Worm (Caenorhabditis elegans): ENCODE results near the gene T09F5.2.
"Not testable (repeated sequence)": the region's sequence is repeated elsewhere in the genome, so short reads cannot be mapped to it uniquely, and the experiment has no call there.

The T09F5.2 gene

DNA sequence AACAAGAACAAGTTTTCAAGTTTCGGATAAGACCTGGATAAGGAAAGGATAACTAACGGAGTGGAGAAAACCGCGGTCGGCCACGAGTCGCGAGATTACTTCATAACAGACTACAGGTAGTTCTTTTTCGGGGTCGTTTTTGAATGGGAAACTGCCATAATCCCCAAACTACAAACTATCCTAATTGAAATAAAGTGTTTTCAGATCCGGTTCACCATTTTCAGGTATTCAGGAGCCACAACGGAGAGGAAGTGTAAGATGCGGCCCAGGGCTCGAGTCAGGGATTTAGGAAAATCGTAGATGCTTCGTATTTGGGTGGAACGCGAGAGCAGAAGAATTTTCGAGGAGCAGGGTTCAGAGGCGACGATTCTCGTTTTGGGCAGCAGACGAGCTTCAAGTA, 34.8 kb upstream of the T09F5.2 start, which contains the start of gene T01G5.8:
T01G5.8 (plus strand) TSS at position 301 of the 400 bp plus-strand sequence.
- not testable (repeated sequence) for TF ChIP-seq dve-1, pat-9, ceh-14 (tag; optimal IDR thresholded peaks at IDR 0.05)

DNA sequence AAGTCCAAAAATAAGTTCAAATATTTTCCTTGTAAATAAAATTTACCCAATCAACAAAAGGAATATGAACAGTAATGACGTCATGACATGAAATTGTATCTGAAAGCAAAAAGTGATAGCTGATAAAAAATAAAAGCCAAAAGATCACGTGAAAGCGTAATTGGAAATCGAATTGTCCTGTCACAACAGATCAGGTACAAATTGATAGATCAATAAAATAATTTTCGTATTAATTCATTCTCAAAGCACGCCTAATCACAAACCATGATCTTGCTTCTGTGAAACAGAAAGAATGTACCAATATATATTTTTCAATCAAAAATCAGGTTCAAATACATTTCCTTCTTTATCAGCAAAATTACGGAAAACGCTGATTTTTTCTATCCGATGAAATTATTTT, 31.2 kb upstream of the T09F5.2 start, which contains the start of gene flor-1:
flor-1 (minus strand) TSS at position 101 of the 400 bp plus-strand sequence.
- no peak for TF ChIP-seq ceh-14 (tag; optimal IDR thresholded peaks at IDR 0.05)
- TF ChIP-seq pha-2 (tag; optimal IDR thresholded peaks at IDR 0.05) = no peak
- TF ChIP-seq Y22D7AL.16 (tag; optimal IDR thresholded peaks at IDR 0.05) = no peak
- TF ChIP-seq C38D4.7 (GFP tag; optimal IDR thresholded peaks at IDR 0.05) = no peak
- TF ChIP-seq elt-4 (tag; optimal IDR thresholded peaks at IDR 0.05) = no peak
- TF ChIP-seq C08G9.2 (tag; optimal IDR thresholded peaks at IDR 0.05) = no peak
- TF ChIP-seq pha-4 (tag; optimal IDR thresholded peaks at IDR 0.05) = no peak
- no peak for TF ChIP-seq ceh-45 (GFP tag; IDR thresholded peaks at IDR 0.05)
- no peak for TF ChIP-seq gmeb-2 (tag; optimal IDR thresholded peaks at IDR 0.05)
- TF ChIP-seq ceh-2 (tag; optimal IDR thresholded peaks at IDR 0.05) = no peak
- TF ChIP-seq elt-2 (tag; optimal IDR thresholded peaks at IDR 0.05) = no peak
- no peak for TF ChIP-seq F13H6.1 (tag; optimal IDR thresholded peaks at IDR 0.05)
- TF ChIP-seq nhr-11 (tag; optimal IDR thresholded peaks at IDR 0.05) = no peak

DNA sequence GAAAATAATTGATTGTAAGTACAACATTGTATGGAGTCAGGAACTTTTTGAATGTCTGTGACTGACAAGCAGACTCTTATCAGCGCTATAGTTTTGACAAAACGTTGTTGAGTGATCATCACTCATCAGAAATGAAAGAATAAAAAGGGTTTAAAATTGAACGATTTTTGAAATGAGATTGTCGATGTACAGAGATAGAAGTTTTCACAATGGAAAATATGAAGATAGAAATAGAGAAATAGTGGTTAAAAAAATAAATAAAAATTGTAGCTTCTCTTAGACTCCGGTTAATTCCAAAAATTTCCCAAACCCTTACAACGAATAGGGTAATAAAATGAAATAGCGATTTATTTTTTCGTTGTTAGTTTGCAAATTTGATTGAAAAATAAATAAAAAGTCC, 25.6 kb upstream of the T09F5.2 start, which contains the start of gene ugt-30:
ugt-30 (minus strand) TSS at position 101 of the 400 bp plus-strand sequence.
- TF ChIP-seq hlh-6, che-1, ceh-14 (tag; optimal IDR thresholded peaks at IDR 0.05): not testable (repeated sequence)

DNA sequence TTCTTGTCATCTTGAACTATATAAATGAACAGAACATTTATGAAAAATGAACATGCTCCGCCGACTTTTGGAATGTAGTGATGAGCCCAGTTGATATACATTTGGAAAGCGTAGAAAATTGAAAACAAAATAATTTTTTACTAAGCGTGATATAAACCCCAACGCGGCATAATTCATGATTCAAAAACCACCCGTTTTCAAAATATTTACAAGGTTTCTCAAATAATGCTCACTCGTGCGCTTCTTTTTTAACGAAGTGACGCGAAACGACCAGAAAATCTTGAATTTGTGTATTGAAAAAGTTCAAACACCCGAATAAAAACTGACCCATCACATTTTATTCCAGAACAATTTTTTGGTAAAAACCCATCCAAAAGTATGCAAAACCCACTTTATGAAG, 23.3 kb upstream of the T09F5.2 start, which contains the start of gene srj-27:
srj-27 (minus strand) TSS at position 101 of the 400 bp plus-strand sequence.
- TF ChIP-seq lim-6 (tag; optimal IDR thresholded peaks at IDR 0.05) = no peak
- no peak for TF ChIP-seq nhr-232 (tag; optimal IDR thresholded peaks at IDR 0.05)
- TF ChIP-seq K09A11.1 (tag; optimal IDR thresholded peaks at IDR 0.05; ENCODE audit: insufficient read depth) = no peak
- TF ChIP-seq sdc-2 (tag; optimal IDR thresholded peaks at IDR 0.05) = no peak
- no peak for TF ChIP-seq ceh-9 (tag; optimal IDR thresholded peaks at IDR 0.05)
- no peak for TF ChIP-seq ceh-48 (tag; optimal IDR thresholded peaks at IDR 0.05)
- TF ChIP-seq nfya-1 (tag; optimal IDR thresholded peaks at IDR 0.05) = no peak

DNA sequence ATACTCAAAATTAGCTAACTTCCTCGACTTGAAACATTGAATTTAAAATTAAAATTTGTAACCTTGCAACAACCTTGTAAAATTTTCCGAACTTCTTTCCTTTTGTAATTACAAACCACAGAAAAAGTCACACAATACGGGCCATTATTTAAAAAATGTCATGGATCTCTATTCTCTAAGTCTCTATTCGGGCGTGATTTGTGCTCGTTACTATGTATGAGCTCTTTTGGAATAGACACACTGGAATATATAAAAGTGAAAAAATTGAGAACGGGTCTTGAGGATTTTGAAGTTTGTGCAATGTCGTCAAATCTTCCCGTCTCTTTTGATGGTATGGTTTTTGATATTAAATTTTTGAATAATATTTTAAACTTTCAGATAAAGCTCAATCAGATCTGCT, 22.8 kb upstream of the T09F5.2 start, which contains the start of gene srr-7:
srr-7 (plus strand) TSS at position 301 of the 400 bp plus-strand sequence.
- no peak for TF ChIP-seq eyg-1 (tag; optimal IDR thresholded peaks at IDR 0.05)
- no peak for TF ChIP-seq hlh-15 (tag; optimal IDR thresholded peaks at IDR 0.05)
- TF ChIP-seq pha-4 (tag; optimal IDR thresholded peaks at IDR 0.05) = no peak
- TF ChIP-seq dve-1 (tag; optimal IDR thresholded peaks at IDR 0.05) = no peak
- TF ChIP-seq lim-6 (tag; optimal IDR thresholded peaks at IDR 0.05) = no peak
- no peak for TF ChIP-seq sox-4 (tag; optimal IDR thresholded peaks at IDR 0.05)
- TF ChIP-seq hlh-13 (GFP tag; optimal IDR thresholded peaks at IDR 0.05) = no peak
- TF ChIP-seq ceh-9 (tag; optimal IDR thresholded peaks at IDR 0.05) = no peak
- TF ChIP-seq ets-4 (tag; optimal IDR thresholded peaks at IDR 0.05) = no peak
- TF ChIP-seq unc-42 (tag; optimal IDR thresholded peaks at IDR 0.05) = no peak
- no peak for TF ChIP-seq F13H6.1 (tag; optimal IDR thresholded peaks at IDR 0.05)

DNA sequence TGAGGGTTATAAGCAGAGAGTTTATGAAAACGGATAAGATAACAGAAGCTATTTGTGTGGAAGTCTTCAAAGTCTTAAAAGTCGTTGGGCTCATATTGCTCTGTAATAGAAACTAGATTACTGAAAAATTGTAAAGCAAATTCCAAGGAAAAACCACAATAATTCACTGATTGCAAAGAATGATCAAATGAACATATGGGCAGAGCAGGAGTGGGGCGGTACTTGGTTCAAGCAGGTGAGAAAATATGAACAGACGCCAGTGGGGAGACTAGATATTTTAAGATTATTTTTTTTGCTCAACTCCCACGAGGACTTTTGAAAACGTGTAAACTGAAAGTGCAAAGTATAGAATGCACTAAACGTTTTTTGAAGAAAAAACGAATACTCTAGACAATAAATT, 18.3 kb upstream of the T09F5.2 start, which contains the start of gene str-171:
str-171 (minus strand) TSS at position 101 of the 400 bp plus-strand sequence.
- TF ChIP-seq lim-6 (tag; optimal IDR thresholded peaks at IDR 0.05) (no peak), eyg-1 (tag; optimal IDR thresholded peaks at IDR 0.05) (no peak), T23F11.4 (GFP tag; optimal IDR thresholded peaks at IDR 0.05) (no peak), pag-3 (tag; optimal IDR thresholded peaks at IDR 0.05; ENCODE audit: borderline replicate concordance) (no peak)

Measured in whole organism, late embryonic.